Worm (Caenorhabditis elegans) whole organism, young adult: Measurements from ENCODE around the gene srxa-13.

Source experiments
- B0019.2 ChIP-seq: fragments of 200-800 bp; sonication (Bioruptor generic); conservative IDR thresholded peaks from 2 replicates; pipeline ENCODE4 v1.3.6; 2022; ENCODE audit warnings: missing genetic modification reagents, missing genetic modification characterization, missing compliant biosample characterization
- B0336.3 ChIP-seq: fragments of 200-800 bp; sonication (Bioruptor generic); IDR thresholded peaks from 2 replicates; pipeline ENCODE4 v1.3.6; 2022; ENCODE audit warnings: missing genetic modification characterization, missing compliant biosample characterization
- C06A6.2 ChIP-seq: fragments of 200-800 bp; sonication (Bioruptor generic); conservative IDR thresholded peaks from 2 replicates; pipeline ENCODE4 v1.3.6; 2022; ENCODE audit warnings: missing genetic modification characterization, missing compliant biosample characterization
- F10E7.11 ChIP-seq: sonication (generic microtip); optimal IDR thresholded peaks from 2 replicates; lab custom pipeline; 2017; ENCODE audit warnings: mild to moderate bottlenecking, missing genetic modification characterization, moderate library complexity, missing compliant biosample characterization
- F57C9.4 ChIP-seq: sonication (generic microtip); optimal IDR thresholded peaks from 2 replicates; lab custom pipeline; 2017; ENCODE audit warnings: mild to moderate bottlenecking, missing genetic modification characterization, missing compliant biosample characterization
- T26A5.8 ChIP-seq: sonication (generic microtip); optimal IDR thresholded peaks from 2 replicates; lab custom pipeline; 2016; ENCODE audit warnings: missing genetic modification characterization, missing compliant biosample characterization
- Y53F4B.3 ChIP-seq: fragments of 200-800 bp; sonication (Bioruptor generic); IDR thresholded peaks from 2 replicates; pipeline ENCODE4 v1.3.6; 2022; ENCODE audit warnings: missing genetic modification reagents, missing genetic modification characterization, missing compliant biosample characterization
- Y53G8AR.9 ChIP-seq: fragments of 200-800 bp; sonication (Bioruptor generic); conservative IDR thresholded peaks from 2 replicates; pipeline ENCODE4 v1.3.6; 2022; ENCODE audit warnings: missing genetic modification reagents, missing genetic modification characterization, missing compliant biosample characterization
- Y67H2A.10 ChIP-seq: fragments of 200-800 bp; sonication (Bioruptor generic); conservative IDR thresholded peaks from 2 replicates; pipeline ENCODE4 v1.3.6; 2022; ENCODE audit warnings: missing genetic modification reagents, missing genetic modification characterization, missing compliant biosample characterization
- Y95B8A.8 ChIP-seq: fragments of 200-800 bp; sonication (Bioruptor generic); IDR thresholded peaks from 2 replicates; pipeline ENCODE4 v1.3.6; 2022; ENCODE audit warnings: missing genetic modification reagents, missing genetic modification characterization, missing compliant biosample characterization
- akir-1 ChIP-seq: fragments of 200-800 bp; sonication (Bioruptor generic); optimal IDR thresholded peaks from 2 replicates; lab custom pipeline; 2018; ENCODE audit warnings: mild to moderate bottlenecking, missing genetic modification characterization, moderate library complexity, missing compliant biosample characterization
- ama-1 ChIP-seq, 3 experiments: fragments of 150-350 bp in 1 of 3; sonication (generic microtip) in 2 of 3; optimal IDR thresholded peaks; 2 replicates each; lab custom pipeline; 2014 to 2018; ENCODE audit warnings: missing biosample characterization in 2 of 3, missing genetic modification characterization in 2 of 3, missing genetic modification reagents in 2 of 3
- aptf-2 ChIP-seq: fragments of 200-800 bp; sonication (Bioruptor generic); conservative IDR thresholded peaks from 2 replicates; pipeline ENCODE4 v1.3.6; 2022; ENCODE audit warnings: missing genetic modification reagents, missing genetic modification characterization, missing compliant biosample characterization
- athp-1 ChIP-seq: sonication (generic microtip); optimal IDR thresholded peaks from 2 replicates; lab custom pipeline; 2017; ENCODE audit warnings: mild to moderate bottlenecking, missing genetic modification characterization, missing compliant biosample characterization
- attf-5 ChIP-seq: fragments of 200-800 bp; sonication (Bioruptor generic); optimal IDR thresholded peaks from 2 replicates; lab custom pipeline; 2018; ENCODE audit warnings: mild to moderate bottlenecking, missing genetic modification characterization, missing compliant biosample characterization
- ceh-91 ChIP-seq: fragments of 200-800 bp; sonication (Bioruptor generic); IDR thresholded peaks from 2 replicates; pipeline ENCODE4 v1.3.6; 2022; ENCODE audit warnings: missing genetic modification reagents, missing genetic modification characterization, missing compliant biosample characterization
- dox-1 ChIP-seq: fragments of 200-800 bp; sonication (Bioruptor generic); IDR thresholded peaks from 2 replicates; pipeline ENCODE4 v1.3.6; 2022; ENCODE audit warnings: missing genetic modification reagents, missing genetic modification characterization, missing compliant biosample characterization
- hlh-12 ChIP-seq: sonication (generic microtip); optimal IDR thresholded peaks from 2 replicates; lab custom pipeline; 2016; ENCODE audit warnings: missing genetic modification characterization, missing compliant biosample characterization
- hlh-26 ChIP-seq: fragments of 200-800 bp; sonication (Bioruptor generic); conservative IDR thresholded peaks from 2 replicates; pipeline ENCODE4 v1.3.6; 2022; ENCODE audit warnings: missing genetic modification reagents, missing genetic modification characterization, missing compliant biosample characterization
- hmg-1.2 ChIP-seq: fragments of 200-800 bp; sonication (Bioruptor generic); IDR thresholded peaks from 2 replicates; pipeline ENCODE4 v1.3.6; 2022; ENCODE audit warnings: missing genetic modification reagents, missing genetic modification characterization, missing compliant biosample characterization
- let-607 ChIP-seq, 2 experiments: fragments of 200-800 bp in 1 of 2; sonication (Bioruptor generic) in 1 of 2; sonication (generic microtip) in 1 of 2; optimal IDR thresholded peaks; 2 replicates each; lab custom pipeline; 2016 to 2018; ENCODE audit warnings: mild to moderate bottlenecking in 2 of 2, missing compliant biosample characterization in 2 of 2, missing genetic modification characterization in 2 of 2, moderate library complexity in 2 of 2, missing genotype in 1 of 2
- lin-26 ChIP-seq: fragments of 200-800 bp; sonication (Bioruptor generic); IDR thresholded peaks from 2 replicates; pipeline ENCODE4 v1.3.6; 2022; ENCODE audit warnings: missing genetic modification reagents, missing genetic modification characterization, missing compliant biosample characterization
- lin-35 ChIP-seq, 3 experiments: fragments of 150-350 bp in 2 of 3; sonication (generic microtip) in 1 of 3; optimal IDR thresholded peaks; 2 replicates each; lab custom pipeline; 2014 to 2018; ENCODE audit warnings: missing biosample characterization in 3 of 3, missing genetic modification characterization in 3 of 3, missing genetic modification reagents in 3 of 3
- lin-40 ChIP-seq: sonication (generic microtip); optimal IDR thresholded peaks from 2 replicates; lab custom pipeline; 2016; ENCODE audit warnings: missing genetic modification characterization, mild to moderate bottlenecking, missing compliant biosample characterization, missing genotype, missing genetic modification reagents
- lin-54 ChIP-seq: fragments of 200-800 bp; sonication (Bioruptor generic); optimal IDR thresholded peaks from 2 replicates; lab custom pipeline; 2018; ENCODE audit warnings: mild to moderate bottlenecking, missing genetic modification characterization, missing compliant biosample characterization
- lsy-27 ChIP-seq: sonication (generic microtip); optimal IDR thresholded peaks from 2 replicates; lab custom pipeline; 2017; ENCODE audit warnings: missing genetic modification characterization, mild to moderate bottlenecking, missing compliant biosample characterization, antibody characterized with exemption, missing genotype, borderline replicate concordance; ENCODE audit not compliant: insufficient read depth
- madf-8 ChIP-seq: fragments of 200-800 bp; sonication (Bioruptor generic); conservative IDR thresholded peaks from 2 replicates; pipeline ENCODE4 v1.3.6; 2022; ENCODE audit warnings: missing genetic modification reagents, missing genetic modification characterization, missing compliant biosample characterization
- mcd-1 ChIP-seq: fragments of 200-800 bp; sonication (Bioruptor generic); IDR thresholded peaks from 2 replicates; pipeline ENCODE4 v1.3.6; 2022; ENCODE audit warnings: missing genetic modification reagents, missing genetic modification characterization, missing compliant biosample characterization
- mxl-1 ChIP-seq: sonication (generic microtip); optimal IDR thresholded peaks from 2 replicates; lab custom pipeline; 2016; ENCODE audit warnings: missing genetic modification characterization, missing compliant biosample characterization
- nfyb-1 ChIP-seq: fragments of 200-800 bp; sonication (Bioruptor generic); IDR thresholded peaks from 2 replicates; pipeline ENCODE4 v1.3.6; 2022; ENCODE audit warnings: missing genetic modification reagents, missing genetic modification characterization, missing compliant biosample characterization
- nhr-80 ChIP-seq: sonication (generic microtip); optimal IDR thresholded peaks from 2 replicates; lab custom pipeline; 2016; ENCODE audit warnings: missing genetic modification characterization, missing compliant biosample characterization
- rpc-1 ChIP-seq, 2 experiments: fragments of 150-350 bp in 1 of 2; sonication (generic microtip) in 1 of 2; optimal IDR thresholded peaks; 2 replicates each; lab custom pipeline; 2014 to 2018; ENCODE audit warnings: missing biosample characterization in 1 of 2, missing genetic modification characterization in 1 of 2, missing genetic modification reagents in 1 of 2, missing genotype in 1 of 2
- snpc-1.3 ChIP-seq: sonication (generic microtip); optimal IDR thresholded peaks from 2 replicates; lab custom pipeline; 2017; ENCODE audit warnings: missing genetic modification characterization, mild to moderate bottlenecking, missing compliant biosample characterization, antibody characterized with exemption, moderate library complexity, missing genotype, missing genetic modification reagents; ENCODE audit not compliant: insufficient read depth
- snpc-4 ChIP-seq, 5 experiments: fragments of 150-350 bp in 1 of 5; sonication (generic microtip) in 4 of 5; optimal IDR thresholded peaks; 2 replicates each; lab custom pipeline; 2014 to 2018; ENCODE audit warnings: missing genetic modification characterization in 5 of 5, missing biosample characterization in 3 of 5, antibody characterized with exemption in 2 of 5, mild to moderate bottlenecking in 2 of 5, missing compliant biosample characterization in 2 of 5, missing genotype in 2 of 5, moderate library complexity in 2 of 5, missing genetic modification reagents in 1 of 5
- somi-1 ChIP-seq: fragments of 200-800 bp; sonication (Bioruptor generic); optimal IDR thresholded peaks from 2 replicates; lab custom pipeline; 2018; ENCODE audit warnings: mild to moderate bottlenecking, missing genetic modification characterization, missing compliant biosample characterization
- sptf-2 ChIP-seq: fragments of 200-800 bp; sonication (Bioruptor generic); optimal IDR thresholded peaks from 2 replicates; lab custom pipeline; 2018; ENCODE audit warnings: mild to moderate bottlenecking, missing genetic modification characterization, missing compliant biosample characterization
- ztf-22 ChIP-seq: fragments of 200-800 bp; sonication (Bioruptor generic); optimal IDR thresholded peaks from 2 replicates; lab custom pipeline; 2018; ENCODE audit warnings: mild to moderate bottlenecking, missing genetic modification characterization, moderate library complexity, missing compliant biosample characterization
- ztf-25 ChIP-seq: fragments of 200-800 bp; sonication (Bioruptor generic); IDR thresholded peaks from 2 replicates; pipeline ENCODE4 v1.3.6; 2022; ENCODE audit warnings: missing genetic modification reagents, missing genetic modification characterization, missing compliant biosample characterization
- ztf-28 ChIP-seq: fragments of 200-800 bp; sonication (Bioruptor generic); IDR thresholded peaks from 2 replicates; pipeline ENCODE4 v1.3.6; 2022; ENCODE audit warnings: missing genetic modification reagents, missing genetic modification characterization, missing compliant biosample characterization
- ztf-6 ChIP-seq: fragments of 200-800 bp; sonication (Bioruptor generic); IDR thresholded peaks from 2 replicates; pipeline ENCODE4 v1.3.6; 2022; ENCODE audit warnings: missing genetic modification reagents, missing genetic modification characterization, missing compliant biosample characterization

srxa-13 gene

DNA sequence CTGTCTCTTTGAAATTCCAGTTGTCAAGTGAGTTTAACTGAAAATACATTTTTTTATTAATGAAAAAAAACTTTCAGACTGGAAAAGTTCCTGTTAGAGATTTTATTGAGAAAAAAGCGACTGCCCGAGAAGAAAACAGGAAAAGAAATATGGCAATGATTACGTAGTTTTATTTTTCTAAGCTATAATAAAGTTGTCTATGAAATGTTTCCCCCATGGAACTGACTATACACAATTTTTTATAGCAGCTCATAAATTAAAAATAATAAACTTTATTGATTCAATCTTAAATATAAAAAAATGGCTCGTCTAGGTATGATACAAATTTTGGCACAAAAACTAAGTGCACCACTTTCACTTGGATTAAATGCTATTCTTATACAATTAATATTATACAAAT is 27.1 kb upstream of the srxa-13 start, which contains the start of gene C06B3.1:
C06B3.1 (plus strand) TSS at position 301 of the 400 bp plus-strand sequence.
- TF ChIP-seq somi-1 (no peak), sptf-2 (GFP tag; lab: Kevin White, UChicago) (no peak), hlh-26 (no peak), Y53G8AR.9 (GFP tag; lab: Robert Waterston, UW) (no peak), snpc-4 (GFP tag; optimal IDR thresholded peaks at IDR 0.05; lab: Kevin White, UChicago) (no peak), snpc-4 (tag; optimal IDR thresholded peaks at IDR 0.05; lab: Kevin White, UChicago) (no peak), aptf-2 (GFP tag; lab: Robert Waterston, UW) (no peak)

DNA sequence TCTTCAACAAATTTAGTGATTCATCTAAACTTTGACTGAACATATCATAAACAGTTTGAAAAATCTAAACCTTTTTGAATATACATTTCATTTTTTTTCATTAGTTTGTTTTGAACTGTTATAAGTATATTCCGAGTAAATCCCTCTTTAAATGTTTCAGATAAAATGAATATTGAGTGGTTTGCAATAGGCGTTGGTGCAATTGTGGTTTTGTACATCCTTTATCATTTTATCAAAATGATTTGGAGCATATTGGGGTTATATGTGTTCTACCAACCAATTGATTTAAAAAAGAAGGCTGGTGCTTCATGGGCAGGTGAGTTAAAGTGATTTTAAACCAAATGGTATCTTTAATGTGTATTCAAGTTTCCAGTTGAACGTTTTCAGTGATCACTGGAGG is 25.2 kb upstream of the srxa-13 start, which contains the start of gene stdh-3:
stdh-3 (plus strand) TSS at position 166 of the 400 bp plus-strand sequence.
- TF ChIP-seq athp-1 (tag; lab: Kevin White, UChicago) (no peak), lin-40 (tag; lab: Kevin White, UChicago) (no peak)

DNA sequence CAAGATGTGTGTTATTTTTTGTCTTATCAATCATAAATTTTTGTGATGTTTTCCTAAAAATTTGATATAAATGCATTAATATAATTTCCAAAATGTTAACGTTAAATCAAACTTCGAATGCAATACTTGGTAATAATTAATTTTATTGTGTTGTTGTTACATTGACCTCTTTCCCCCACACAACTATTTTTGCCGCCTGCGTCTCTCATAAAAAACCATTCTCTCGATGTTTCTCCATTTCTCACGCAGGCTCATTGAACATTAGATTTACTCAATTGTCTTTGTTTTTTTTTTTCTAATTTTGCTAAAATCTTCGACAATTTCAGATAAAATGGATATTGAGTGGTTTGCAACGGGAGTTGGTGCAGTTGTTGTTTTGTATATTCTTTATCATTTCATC is 23.4 kb upstream of the srxa-13 start, which contains the start of gene stdh-1:
stdh-1 (plus strand) TSS at position 327 of the 400 bp plus-strand sequence.
- TF ChIP-seq nhr-80 (tag; lab: Kevin White, UChicago) (peak; percentile 6), hmg-1.2 (peak; percentile 62; the same call in 1 of the 2 replicates), hlh-12 (tag; lab: Kevin White, UChicago) (no peak)

- TF ChIP-seq attf-5 (GFP tag; lab: Kevin White, UChicago) (peak; percentile 68), B0019.2 (GFP tag; lab: Robert Waterston, UW) (no peak; the same call in 1 of the 2 replicates), lin-35 (GFP tag; optimal IDR thresholded peaks at IDR 0.05; lab: Kevin White, UChicago) (peak in 1 of 3 experiments; percentile 55), Y95B8A.8 (GFP tag; lab: Robert Waterston, UW) (peak; percentile 88), ztf-25 (GFP tag; lab: Robert Waterston, UW) (0 out of 2 replicates have a peak, but pooled peaks have one; percentile 6), madf-8 (GFP tag; lab: Robert Waterston, UW) (no peak), F10E7.11 (peak; percentile 65), ztf-6 (GFP tag; lab: Robert Waterston, UW) (no peak), C06A6.2 (peak; percentile 74), Y67H2A.10 (GFP tag; lab: Robert Waterston, UW) (peak; percentile 54; the same call in 1 of the 2 replicates), ztf-28 (0 out of 2 replicates have a peak, but pooled peaks have one; percentile 75), rpc-1 (optimal IDR thresholded peaks at IDR 0.05; lab: Kevin White, UChicago) (no peak), rpc-1 (tag; optimal IDR thresholded peaks at IDR 0.05; lab: Kevin White, UChicago) (no peak), Y53F4B.3 (GFP tag; lab: Robert Waterston, UW) (no peak; the same call in 1 of the 2 replicates), ceh-91 (no peak), mcd-1 (GFP tag; lab: Robert Waterston, UW) (peak; percentile 70), F57C9.4 (tag; lab: Kevin White, UChicago) (peak; percentile 78), ztf-22 (GFP tag; lab: Kevin White, UChicago) (peak; percentile 76), mxl-1 (tag; lab: Kevin White, UChicago) (no peak), lin-40 (tag; lab: Kevin White, UChicago) (peak; percentile 22), akir-1 (no peak), lin-26 (GFP tag; lab: Robert Waterston, UW) (peak; percentile 91), dox-1 (GFP tag; lab: Robert Waterston, UW) (peak; percentile 79), snpc-1.3 (tag; lab: Kevin White, UChicago) (no peak), B0336.3 (GFP tag; lab: Robert Waterston, UW) (peak; percentile 96), sptf-2 (GFP tag; lab: Kevin White, UChicago) (no peak), lin-54 (GFP tag; lab: Kevin White, UChicago) (peak; percentile 63), T26A5.8 (tag; lab: Kevin White, UChicago) (no peak), lsy-27 (tag; lab: Kevin White, UChicago) (no peak), nfyb-1 (GFP tag; lab: Robert Waterston, UW) (peak; percentile 95), ama-1 (optimal IDR thresholded peaks at IDR 0.05; lab: Kevin White, UChicago) (peak; percentile 91), ama-1 (GFP tag; optimal IDR thresholded peaks at IDR 0.05; lab: Kevin White, UChicago) (no peak), let-607 (tag; optimal IDR thresholded peaks at IDR 0.05; lab: Kevin White, UChicago) (peak; percentile 4 to 34)
These were observed 22.0 kb upstream of the srxa-13 start for ce11 chrV:13907557-13908104.
